Worm (Caenorhabditis elegans) whole organism, young adult: ENCODE data around the gene irld-62.
"Not testable (repeated sequence)": the region's sequence is repeated elsewhere in the genome, so short reads cannot be mapped to it uniquely, and the experiment has no call there.

Experiments used
- F33H1.4 ChIP-seq: fragments of 200-800 bp; sonication (Bioruptor generic); IDR thresholded peaks from 2 replicates; pipeline ENCODE4 v1.3.6; 2022; ENCODE audit warnings: missing genetic modification reagents, missing genetic modification characterization, missing compliant biosample characterization
- Y53F4B.3 ChIP-seq: fragments of 200-800 bp; sonication (Bioruptor generic); IDR thresholded peaks from 2 replicates; pipeline ENCODE4 v1.3.6; 2022; ENCODE audit warnings: missing genetic modification reagents, missing genetic modification characterization, missing compliant biosample characterization
- Y53G8AR.9 ChIP-seq: fragments of 200-800 bp; sonication (Bioruptor generic); conservative IDR thresholded peaks from 2 replicates; pipeline ENCODE4 v1.3.6; 2022; ENCODE audit warnings: missing genetic modification reagents, missing genetic modification characterization, missing compliant biosample characterization
- Y56A3A.18 ChIP-seq: fragments of 200-800 bp; sonication (Bioruptor generic); IDR thresholded peaks from 2 replicates; pipeline ENCODE4 v1.3.6; 2022; ENCODE audit warnings: missing genetic modification reagents, missing genetic modification characterization, missing compliant biosample characterization
- Y67H2A.10 ChIP-seq: fragments of 200-800 bp; sonication (Bioruptor generic); conservative IDR thresholded peaks from 2 replicates; pipeline ENCODE4 v1.3.6; 2022; ENCODE audit warnings: missing genetic modification reagents, missing genetic modification characterization, missing compliant biosample characterization
- aptf-3 ChIP-seq: fragments of 200-800 bp; sonication (Bioruptor generic); IDR thresholded peaks from 2 replicates; pipeline ENCODE4 v1.3.6; 2022; ENCODE audit warnings: missing genetic modification characterization, missing compliant biosample characterization
- atf-7 ChIP-seq: sonication (generic microtip); optimal IDR thresholded peaks from 2 replicates; lab custom pipeline; 2017; ENCODE audit warnings: mild to moderate bottlenecking, missing genetic modification characterization, missing compliant biosample characterization
- cebp-1 ChIP-seq, 2 experiments: fragments of 200-800 bp in 1 of 2; sonication (Bioruptor generic) in 1 of 2; sonication (generic microtip) in 1 of 2; IDR thresholded peaks in 1 of 2; optimal IDR thresholded peaks in 1 of 2; 2 replicates each; pipeline versions ENCODE4 v1.3.6 to Lab custom; 2017 to 2022; ENCODE audit warnings: missing compliant biosample characterization in 2 of 2, missing genetic modification characterization in 2 of 2, mild to moderate bottlenecking in 1 of 2, missing genetic modification reagents in 1 of 2, moderate library complexity in 1 of 2
- cebp-2 ChIP-seq: fragments of 200-800 bp; sonication (Bioruptor generic); IDR thresholded peaks from 2 replicates; pipeline ENCODE4 v1.3.6; 2022; ENCODE audit warnings: missing genetic modification characterization, missing compliant biosample characterization
- ceh-100 ChIP-seq: fragments of 200-800 bp; sonication (Bioruptor generic); IDR thresholded peaks from 2 replicates; pipeline ENCODE4 v1.3.6; 2022; ENCODE audit warnings: missing genetic modification reagents, missing genetic modification characterization, missing compliant biosample characterization
- ceh-58 ChIP-seq: fragments of 200-800 bp; sonication (Bioruptor generic); IDR thresholded peaks from 2 replicates; pipeline ENCODE4 v1.3.6; 2022; ENCODE audit warnings: missing genetic modification characterization, missing compliant biosample characterization
- egrh-3 ChIP-seq: fragments of 200-800 bp; sonication (Bioruptor generic); IDR thresholded peaks from 2 replicates; pipeline ENCODE4 v1.3.6; 2022; ENCODE audit warnings: missing genetic modification reagents, missing genetic modification characterization, missing compliant biosample characterization
- ets-4 ChIP-seq: fragments of 200-800 bp; sonication (Bioruptor generic); optimal IDR thresholded peaks from 2 replicates; lab custom pipeline; 2018; ENCODE audit warnings: mild to moderate bottlenecking, missing genetic modification characterization, missing compliant biosample characterization
- him-1 ChIP-seq: sonication (generic microtip); optimal IDR thresholded peaks from 2 replicates; lab custom pipeline; 2016; ENCODE audit warnings: missing genotype, missing genetic modification reagents, missing genetic modification characterization, missing compliant biosample characterization
- hsf-1 ChIP-seq: fragments of 200-800 bp; sonication (Bioruptor generic); IDR thresholded peaks from 2 replicates; pipeline ENCODE4 v1.3.6; 2022; ENCODE audit warnings: missing genetic modification reagents, missing genetic modification characterization, missing compliant biosample characterization
- madf-3 ChIP-seq: fragments of 200-800 bp; sonication (Bioruptor generic); IDR thresholded peaks from 2 replicates; pipeline ENCODE4 v1.3.6; 2022; ENCODE audit warnings: missing genetic modification reagents, missing genetic modification characterization, missing compliant biosample characterization
- madf-6 ChIP-seq: fragments of 200-800 bp; sonication (Bioruptor generic); IDR thresholded peaks from 2 replicates; pipeline ENCODE4 v1.3.6; 2022; ENCODE audit warnings: missing genetic modification reagents, missing genetic modification characterization, missing compliant biosample characterization
- mel-28 ChIP-seq: sonication (generic microtip); optimal IDR thresholded peaks from 2 replicates; lab custom pipeline; 2016; ENCODE audit warnings: borderline replicate concordance, mild to moderate bottlenecking, missing genetic modification characterization, missing compliant biosample characterization
- nfya-1 ChIP-seq: sonication (generic microtip); optimal IDR thresholded peaks from 2 replicates; lab custom pipeline; 2017; ENCODE audit warnings: antibody characterized with exemption, missing compliant biosample characterization, missing genetic modification characterization, borderline replicate concordance; ENCODE audit not compliant: insufficient read depth
- nhr-80 ChIP-seq: sonication (generic microtip); optimal IDR thresholded peaks from 2 replicates; lab custom pipeline; 2016; ENCODE audit warnings: missing genetic modification characterization, missing compliant biosample characterization
- rcor-1 ChIP-seq: fragments of 200-800 bp; sonication (Bioruptor generic); IDR thresholded peaks from 2 replicates; pipeline ENCODE4 v1.3.6; 2022; ENCODE audit warnings: missing genetic modification reagents, missing genetic modification characterization, missing compliant biosample characterization
- sea-2 ChIP-seq: fragments of 200-800 bp; sonication (Bioruptor generic); IDR thresholded peaks from 2 replicates; pipeline ENCODE4 v1.3.6; 2022; ENCODE audit warnings: missing genetic modification characterization, missing compliant biosample characterization
- snpc-1.1 ChIP-seq: sonication (generic microtip); optimal IDR thresholded peaks from 2 replicates; lab custom pipeline; 2017; ENCODE audit warnings: missing genetic modification characterization, mild to moderate bottlenecking, missing compliant biosample characterization, antibody characterized with exemption, moderate library complexity, missing genotype, missing genetic modification reagents; ENCODE audit not compliant: insufficient read depth
- snpc-3.4 ChIP-seq: sonication (generic microtip); optimal IDR thresholded peaks from 2 replicates; lab custom pipeline; 2017; ENCODE audit warnings: missing genetic modification characterization, mild to moderate bottlenecking, missing compliant biosample characterization, antibody characterized with exemption, moderate library complexity, missing genotype, missing genetic modification reagents
- somi-1 ChIP-seq: fragments of 200-800 bp; sonication (Bioruptor generic); optimal IDR thresholded peaks from 2 replicates; lab custom pipeline; 2018; ENCODE audit warnings: mild to moderate bottlenecking, missing genetic modification characterization, missing compliant biosample characterization
- tbp1 ChIP-seq: fragments of 200-800 bp; sonication (Bioruptor generic); optimal IDR thresholded peaks from 2 replicates; lab custom pipeline; 2018; ENCODE audit warnings: mild to moderate bottlenecking, missing genetic modification characterization, missing compliant biosample characterization
- tlf-1 ChIP-seq: fragments of 200-800 bp; sonication (Bioruptor generic); optimal IDR thresholded peaks from 2 replicates; lab custom pipeline; 2018; ENCODE audit warnings: mild to moderate bottlenecking, missing genetic modification characterization, missing compliant biosample characterization
- ztf-25 ChIP-seq: fragments of 200-800 bp; sonication (Bioruptor generic); IDR thresholded peaks from 2 replicates; pipeline ENCODE4 v1.3.6; 2022; ENCODE audit warnings: missing genetic modification reagents, missing genetic modification characterization, missing compliant biosample characterization
- ztf-28 ChIP-seq: fragments of 200-800 bp; sonication (Bioruptor generic); IDR thresholded peaks from 2 replicates; pipeline ENCODE4 v1.3.6; 2022; ENCODE audit warnings: missing genetic modification reagents, missing genetic modification characterization, missing compliant biosample characterization

The irld-62 gene

DNA sequence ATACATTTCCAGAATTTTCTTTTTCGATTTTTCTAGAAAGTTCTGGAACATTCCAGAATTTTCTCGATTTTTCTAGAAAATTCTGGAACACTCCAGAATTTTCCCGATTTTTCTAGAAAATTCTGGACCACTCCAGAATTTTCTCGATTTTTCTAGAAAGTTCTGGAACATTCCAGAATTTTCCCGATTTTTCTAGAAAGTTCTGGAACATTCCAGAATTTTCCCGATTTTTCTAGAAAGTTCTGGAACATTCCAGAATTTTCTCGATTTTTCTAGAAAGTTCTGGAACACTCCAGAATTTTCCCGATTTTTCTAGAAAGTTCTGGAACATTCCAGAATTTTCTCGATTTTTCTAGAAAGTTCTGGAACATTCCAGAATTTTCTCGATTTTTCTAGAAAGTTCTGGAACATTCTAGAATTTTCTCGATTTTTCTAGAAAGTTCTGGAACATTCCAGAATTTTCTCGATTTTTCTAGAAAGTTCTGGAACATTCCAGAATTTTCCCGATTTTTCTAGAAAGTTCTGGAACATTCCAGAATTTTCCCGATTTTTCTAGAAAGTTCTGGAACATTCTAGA, 10.0 kb downstream of the irld-62 start (continued):
- TF ChIP-seq Y67H2A.10 (GFP tag; lab: Robert Waterston, UW) (0 out of 2 replicates have a peak, but pooled peaks have one; percentile 47), cebp-2 (GFP tag; lab: Robert Waterston, UW) (0 out of 2 replicates have a peak, but pooled peaks have one; percentile 22), rcor-1 (GFP tag; lab: Robert Waterston, UW) (peak; percentile 87), madf-6 (GFP tag; lab: Robert Waterston, UW) (peak; percentile 83), madf-3 (peak; percentile 93), F33H1.4 (peak; percentile 23; the same call in 1 of the 2 replicates), ztf-25 (GFP tag; lab: Robert Waterston, UW) (peak; percentile 42; the same call in 1 of the 2 replicates), tbp1 (peak; percentile 9), cebp-1 (GFP tag; IDR thresholded peaks at IDR 0.05; lab: Robert Waterston, UW) (peak; percentile 57; the same call in 1 of the 2 replicates), hsf-1 (GFP tag; lab: Robert Waterston, UW) (peak; percentile 99), ztf-28 (peak; percentile 73; the same call in 1 of the 2 replicates), aptf-3 (GFP tag; lab: Robert Waterston, UW) (peak; percentile 88), ceh-58 (GFP tag; lab: Robert Waterston, UW) (peak; percentile 94), Y56A3A.18 (GFP tag; lab: Robert Waterston, UW) (peak; percentile 83), mel-28 (tag; lab: Kevin White, UChicago) (peak; percentile 15), Y53G8AR.9 (GFP tag; lab: Robert Waterston, UW) (peak; percentile 76; the same call in 1 of the 2 replicates), ceh-100 (GFP tag; lab: Robert Waterston, UW) (peak; percentile 77), Y53F4B.3 (GFP tag; lab: Robert Waterston, UW) (peak; percentile 69)
- not testable (repeated sequence) for TF ChIP-seq cebp-1 (tag; optimal IDR thresholded peaks at IDR 0.05; lab: Kevin White, UChicago)

- 0 out of 2 replicates have a peak, but pooled peaks have one; percentile 7 for TF ChIP-seq ztf-28
- peak; percentile 68 for TF ChIP-seq F33H1.4
- TF ChIP-seq egrh-3 (GFP tag; lab: Robert Waterston, UW): peak; percentile 80
- TF ChIP-seq, all 124 proteins: peak for 3; not testable (repeated sequence) for 121
These were observed 11.0 kb downstream of the irld-62 start for ce11 chrV:15321912-15322311.

DNA sequence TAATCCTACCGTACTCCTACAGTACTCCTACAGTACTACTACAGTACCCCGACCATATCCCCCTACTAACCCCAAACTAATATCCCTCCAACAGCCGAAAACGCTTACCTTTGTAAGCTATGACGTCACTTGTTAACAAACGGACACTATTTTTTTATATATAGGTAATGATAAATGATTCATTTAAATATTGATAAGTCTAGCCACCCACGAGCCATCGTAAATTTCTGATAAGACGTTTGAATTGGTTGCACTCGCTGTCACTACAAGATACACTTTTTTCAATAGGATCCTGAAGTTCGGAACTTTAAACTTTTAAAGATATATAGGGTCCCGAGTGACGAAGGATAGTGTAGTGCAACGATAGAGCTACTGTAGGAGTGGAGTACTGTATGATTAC, 11.8 kb downstream of the irld-62 start, which contains the start of gene nhr-247:
Gene nhr-247 (plus strand): TSS at position 330 of the 400 bp plus-strand sequence.
- not testable (repeated sequence) for TF ChIP-seq Y67H2A.10 (GFP tag; lab: Robert Waterston, UW); madf-3; madf-6 (GFP tag; lab: Robert Waterston, UW)

DNA sequence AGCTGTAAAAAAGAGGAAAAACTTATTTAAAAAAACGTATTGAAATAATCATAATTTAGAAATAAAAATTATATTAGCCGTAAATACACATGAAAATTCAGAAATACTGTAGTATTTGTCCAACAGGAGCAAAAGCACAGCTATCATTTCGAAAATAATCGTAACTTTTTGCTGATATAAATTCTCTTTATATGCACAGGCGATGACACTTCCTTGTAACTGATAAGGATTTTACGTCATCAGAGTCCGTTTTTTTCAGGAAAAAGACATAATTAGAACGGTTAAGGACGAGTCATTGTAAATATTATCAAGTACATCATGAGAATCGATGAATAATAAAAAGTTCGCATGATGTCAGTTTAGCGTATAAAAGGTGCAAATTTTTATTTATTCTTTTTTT, 12.5 kb downstream of the irld-62 start:
- TF ChIP-seq somi-1 (GFP tag; lab: Kevin White, UChicago): no peak
- peak; percentile 23 for TF ChIP-seq nhr-80 (tag; lab: Kevin White, UChicago)

DNA sequence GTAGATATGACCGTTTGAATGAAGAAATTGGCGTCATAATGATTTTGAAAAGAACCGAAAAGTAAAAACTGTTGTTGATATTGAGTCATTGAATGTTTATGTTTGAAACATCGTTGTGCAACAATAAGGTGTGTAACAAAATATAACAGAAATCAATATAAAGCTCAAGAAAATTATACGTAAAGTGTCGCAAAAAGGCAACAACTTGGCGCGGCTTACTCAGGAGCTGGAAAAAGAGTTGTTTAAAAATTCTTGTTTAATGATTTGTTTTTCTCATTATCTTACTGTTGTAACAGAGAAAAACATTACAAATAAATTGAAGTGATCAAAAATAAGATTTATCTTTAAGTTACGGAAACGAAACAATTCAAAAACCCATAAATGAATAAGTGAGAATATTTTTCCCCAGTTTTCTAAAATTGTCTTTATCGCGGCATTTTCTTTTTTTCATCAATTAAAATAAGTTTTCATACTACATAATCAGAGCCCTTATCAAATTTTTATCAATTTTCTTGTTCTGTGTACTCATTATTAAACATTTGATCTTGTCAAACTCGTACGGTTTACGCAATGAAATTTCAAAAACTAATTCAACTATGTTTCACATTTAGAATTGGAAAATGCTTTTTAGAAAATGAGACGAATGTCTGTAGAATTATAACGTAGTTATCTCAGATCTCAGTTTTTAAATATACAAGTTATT, 17.0 kb downstream of the irld-62 start, which contains the start of gene ZK1037.6:
Gene ZK1037.6 (minus strand): TSS at position 51 of the 703 bp plus-strand sequence.
- TF ChIP-seq snpc-1.1 (tag; lab: Kevin White, UChicago): no peak
- TF ChIP-seq somi-1 (GFP tag; lab: Kevin White, UChicago): no peak
- TF ChIP-seq atf-7 (tag; lab: Kevin White, UChicago): no peak
- no peak for TF ChIP-seq snpc-3.4 (tag; lab: Kevin White, UChicago)
- no peak for TF ChIP-seq him-1 (tag; lab: Kevin White, UChicago)
- TF ChIP-seq tlf-1 (GFP tag; lab: Kevin White, UChicago): no peak
- TF ChIP-seq egrh-3 (GFP tag; lab: Robert Waterston, UW): no peak
- no peak for TF ChIP-seq sea-2 (GFP tag; lab: Robert Waterston, UW)
- TF ChIP-seq cebp-1 (GFP tag; IDR thresholded peaks at IDR 0.05; lab: Robert Waterston, UW): no peak
- no peak for TF ChIP-seq cebp-1 (tag; optimal IDR thresholded peaks at IDR 0.05; lab: Kevin White, UChicago)
- no peak for TF ChIP-seq ets-4 (GFP tag; lab: Kevin White, UChicago)
- TF ChIP-seq nfya-1 (tag; lab: Kevin White, UChicago): no peak
